Worm (Caenorhabditis elegans) whole organism, L1 larva: ENCODE results near the gene F25B5.5.

Experiments
- C04F5.9 ChIP-seq: sonication (generic microtip); optimal IDR thresholded peaks from 2 replicates; lab custom pipeline; 2016; ENCODE audit warnings: missing genetic modification characterization, missing compliant biosample characterization
- C16A3.4 ChIP-seq: fragments of 150-350 bp; optimal IDR thresholded peaks from 2 replicates; lab custom pipeline; 2014; ENCODE audit warnings: missing biosample characterization, missing genetic modification characterization
- F16B12.6 ChIP-seq: fragments of 150-350 bp; optimal IDR thresholded peaks from 2 replicates; lab custom pipeline; 2014; ENCODE audit warnings: missing biosample characterization, missing genetic modification characterization
- aha-1 ChIP-seq: fragments of 150-350 bp; optimal IDR thresholded peaks from 2 replicates; lab custom pipeline; 2014; ENCODE audit warnings: missing biosample characterization, missing genetic modification characterization
- alr-1 ChIP-seq: fragments of 200-800 bp; sonication (Bioruptor generic); optimal IDR thresholded peaks from 2 replicates; lab custom pipeline; 2018; ENCODE audit warnings: borderline replicate concordance, mild to moderate bottlenecking, missing genetic modification characterization, missing compliant biosample characterization
- ceh-8 ChIP-seq: fragments of 200-800 bp; sonication (Bioruptor generic); optimal IDR thresholded peaks from 2 replicates; lab custom pipeline; 2018; ENCODE audit warnings: mild to moderate bottlenecking, missing genetic modification characterization, moderate library complexity, missing compliant biosample characterization
- ceh-82 ChIP-seq, 3 experiments: fragments of 150-350 bp in 1 of 3; sonication (generic microtip) in 2 of 3; optimal IDR thresholded peaks; 2 replicates each; lab custom pipeline; 2014 to 2017; ENCODE audit warnings: missing biosample characterization in 3 of 3, missing genetic modification characterization in 3 of 3
- ceh-88 ChIP-seq: fragments of 200-800 bp; sonication (Bioruptor generic); IDR thresholded peaks from 2 replicates; pipeline ENCODE4 v1.3.6; 2022; ENCODE audit warnings: missing genetic modification characterization, missing compliant biosample characterization
- ces-1 ChIP-seq: fragments of 150-350 bp; optimal IDR thresholded peaks from 2 replicates; lab custom pipeline; 2014; ENCODE audit warnings: missing biosample characterization, missing genetic modification reagents, missing genetic modification characterization
- dpl-1 ChIP-seq, 3 experiments: fragments of 150-350 bp in 2 of 3; sonication (generic microtip) in 1 of 3; optimal IDR thresholded peaks; 2 replicates each; lab custom pipeline; 2014 to 2017; ENCODE audit warnings: missing biosample characterization in 3 of 3, missing genetic modification characterization in 3 of 3, missing genetic modification reagents in 3 of 3
- efl-3 ChIP-seq: fragments of 200-800 bp; sonication (Bioruptor generic); optimal IDR thresholded peaks from 2 replicates; lab custom pipeline; 2018; ENCODE audit warnings: mild to moderate bottlenecking, missing genetic modification characterization, missing compliant biosample characterization
- egl-13 ChIP-seq: sonication (generic microtip); optimal IDR thresholded peaks from 2 replicates; lab custom pipeline; 2016; ENCODE audit warnings: missing genotype, missing genetic modification reagents, missing genetic modification characterization, missing compliant biosample characterization
- elt-3 ChIP-seq, 6 experiments: fragments of 150-350 bp in 1 of 6; sonication (generic microtip); optimal IDR thresholded peaks; 2 replicates each; lab custom pipeline; 2017 to 2018; ENCODE audit warnings: missing biosample characterization in 6 of 6, missing genetic modification characterization in 6 of 6, inconsistent platforms in 1 of 6
- ets-5 ChIP-seq: fragments of 200-800 bp; sonication (Bioruptor generic); IDR thresholded peaks from 2 replicates; pipeline ENCODE4 v1.3.6; 2022; ENCODE audit warnings: missing genetic modification characterization, missing compliant biosample characterization
- fkh-10 ChIP-seq: sonication (generic microtip); optimal IDR thresholded peaks from 2 replicates; lab custom pipeline; 2017; ENCODE audit warnings: missing biosample characterization, missing genetic modification reagents, missing genetic modification characterization
- fkh-4 ChIP-seq: sonication (generic microtip); optimal IDR thresholded peaks from 2 replicates; lab custom pipeline; 2016; ENCODE audit warnings: missing compliant biosample characterization, missing genetic modification characterization, borderline replicate concordance
- hlh-17 ChIP-seq: fragments of 200-800 bp; sonication (Bioruptor generic); optimal IDR thresholded peaks from 2 replicates; lab custom pipeline; 2018; ENCODE audit warnings: missing genetic modification characterization, mild to moderate bottlenecking, missing compliant biosample characterization, moderate library complexity, borderline replicate concordance
- lin-14 ChIP-seq: fragments of 200-800 bp; sonication (Bioruptor generic); optimal IDR thresholded peaks from 2 replicates; lab custom pipeline; 2018; ENCODE audit warnings: mild to moderate bottlenecking, missing genetic modification characterization, moderate library complexity, missing compliant biosample characterization
- lin-15B ChIP-seq: fragments of 150-350 bp; sonication (generic microtip); optimal IDR thresholded peaks from 3 replicates; lab custom pipeline; 2014; ENCODE audit warnings: missing biosample characterization, missing genetic modification characterization
- lin-35 ChIP-seq, 2 experiments: fragments of 150-350 bp; optimal IDR thresholded peaks; 2 replicates each; lab custom pipeline; 2014; ENCODE audit warnings: missing biosample characterization in 2 of 2, missing genetic modification characterization in 2 of 2, missing genetic modification reagents in 2 of 2
- lin-39 ChIP-seq: fragments of 150-350 bp; optimal IDR thresholded peaks from 2 replicates; lab custom pipeline; 2014; ENCODE audit warnings: missing biosample characterization, missing genetic modification reagents, missing genetic modification characterization
- mef-2 ChIP-seq: fragments of 150-350 bp; optimal IDR thresholded peaks from 2 replicates; lab custom pipeline; 2014; ENCODE audit warnings: missing biosample characterization, missing genetic modification characterization
- nhr-12 ChIP-seq: sonication (generic microtip); optimal IDR thresholded peaks from 2 replicates; lab custom pipeline; 2017; ENCODE audit warnings: missing biosample characterization, missing genetic modification characterization
- nhr-19 ChIP-seq: fragments of 200-800 bp; sonication (Bioruptor generic); conservative IDR thresholded peaks from 2 replicates; pipeline ENCODE4 v1.3.6; 2022; ENCODE audit warnings: missing genetic modification characterization, missing compliant biosample characterization
- nhr-28 ChIP-seq: fragments of 150-350 bp; optimal IDR thresholded peaks from 2 replicates; lab custom pipeline; 2014; ENCODE audit warnings: missing biosample characterization, missing genetic modification characterization
- nhr-71 ChIP-seq: sonication (generic microtip); optimal IDR thresholded peaks from 2 replicates; lab custom pipeline; 2016; ENCODE audit warnings: mild to moderate bottlenecking, missing genetic modification characterization, moderate library complexity, missing compliant biosample characterization
- nhr-76 ChIP-seq: sonication (generic microtip); optimal IDR thresholded peaks from 2 replicates; lab custom pipeline; 2017; ENCODE audit warnings: missing biosample characterization, missing genetic modification characterization
- nhr-77 ChIP-seq: fragments of 150-350 bp; optimal IDR thresholded peaks from 2 replicates; lab custom pipeline; 2014; ENCODE audit warnings: missing biosample characterization, missing genetic modification characterization
- nhr-84 ChIP-seq: sonication (generic microtip); optimal IDR thresholded peaks from 2 replicates; lab custom pipeline; 2017; ENCODE audit warnings: missing biosample characterization, missing genetic modification characterization
- nhr-85 ChIP-seq: sonication (generic microtip); peaks from one replicate; lab custom pipeline; 2016; ENCODE audit warnings: missing genetic modification characterization, inconsistent platforms, missing compliant biosample characterization
- skn-1 ChIP-seq: fragments of 150-350 bp; optimal IDR thresholded peaks from 2 replicates; lab custom pipeline; 2014; ENCODE audit warnings: missing biosample characterization, missing genetic modification characterization
- snpc-4 ChIP-seq: fragments of 150-350 bp; optimal IDR thresholded peaks from 2 replicates; lab custom pipeline; 2014; ENCODE audit warnings: missing biosample characterization, missing genetic modification characterization
- snu-23 ChIP-seq: sonication (generic microtip); optimal IDR thresholded peaks from 2 replicates; lab custom pipeline; 2016; ENCODE audit warnings: missing genetic modification characterization, missing compliant biosample characterization
- sptf-1 ChIP-seq: fragments of 150-350 bp; optimal IDR thresholded peaks from 2 replicates; lab custom pipeline; 2014; ENCODE audit warnings: missing biosample characterization, missing genetic modification characterization
- sup-37 ChIP-seq: fragments of 200-800 bp; sonication (Bioruptor generic); optimal IDR thresholded peaks from 2 replicates; lab custom pipeline; 2018; ENCODE audit warnings: mild to moderate bottlenecking, missing genetic modification characterization, missing compliant biosample characterization
- swsn-7 ChIP-seq: sonication (generic microtip); optimal IDR thresholded peaks from 2 replicates; lab custom pipeline; 2016; ENCODE audit warnings: missing genetic modification characterization, missing compliant biosample characterization
- tbx-2 ChIP-seq: sonication (generic microtip); optimal IDR thresholded peaks from 2 replicates; lab custom pipeline; 2016; ENCODE audit warnings: missing genetic modification characterization, missing compliant biosample characterization
- tlp-1 ChIP-seq: fragments of 150-350 bp; optimal IDR thresholded peaks from 2 replicates; lab custom pipeline; 2014; ENCODE audit warnings: missing biosample characterization, missing genetic modification characterization
- unc-30 ChIP-seq: sonication (generic microtip); optimal IDR thresholded peaks from 2 replicates; lab custom pipeline; 2017; ENCODE audit warnings: missing biosample characterization, missing genetic modification characterization
- unc-62 ChIP-seq: fragments of 150-350 bp; optimal IDR thresholded peaks from 2 replicates; lab custom pipeline; 2014; ENCODE audit warnings: missing biosample characterization, missing genetic modification reagents, missing genetic modification characterization
- unc-98 ChIP-seq: fragments of 200-800 bp; sonication (Bioruptor generic); IDR thresholded peaks from 2 replicates; pipeline ENCODE4 v1.3.6; 2022; ENCODE audit warnings: missing genetic modification characterization, missing compliant biosample characterization
- vab-15 ChIP-seq: sonication (generic microtip); optimal IDR thresholded peaks from 2 replicates; lab custom pipeline; 2017; ENCODE audit warnings: missing genotype, mild to moderate bottlenecking, missing genetic modification characterization, missing compliant biosample characterization
- zag-1 ChIP-seq: fragments of 150-350 bp; optimal IDR thresholded peaks from 2 replicates; lab custom pipeline; 2014; ENCODE audit warnings: missing biosample characterization, missing genetic modification characterization
- ztf-11 ChIP-seq, 2 experiments: sonication (generic microtip); optimal IDR thresholded peaks; 2 replicates each; lab custom pipeline; 2016 to 2017; ENCODE audit warnings: missing genetic modification characterization in 2 of 2, missing biosample characterization in 1 of 2, missing compliant biosample characterization in 1 of 2

F25B5.5 gene

ce11 chrIII:5919799-5920387, 26.0 kb downstream of the F25B5.5 start, which contains the start of the genes tdo-2 and C28H8.2 (continued):
- peak; percentile 8 to 42 (median 27) for TF ChIP-seq dpl-1 (GFP tag; optimal IDR thresholded peaks at IDR 0.05; lab: Kevin White, UChicago)
- TF ChIP-seq ceh-82 (tag; optimal IDR thresholded peaks at IDR 0.05; lab: Kevin White, UChicago): no peak
- TF ChIP-seq ceh-88: no peak
- no peak for TF ChIP-seq nhr-77 (tag; lab: Kevin White, UChicago)
- TF ChIP-seq elt-3 (tag; optimal IDR thresholded peaks at IDR 0.05; lab: Kevin White, UChicago): peak in 5 of 6 experiments; percentile 83 to 96 (median 93)
- no peak for TF ChIP-seq unc-30 (tag; lab: Kevin White, UChicago)
- TF ChIP-seq lin-14 (GFP tag; lab: Kevin White, UChicago): peak; percentile 86
- TF ChIP-seq fkh-10 (GFP tag; lab: Kevin White, UChicago): no peak
- peak; percentile 89 for TF ChIP-seq nhr-71 (tag; lab: Kevin White, UChicago)
- no peak for TF ChIP-seq aha-1 (tag; lab: Kevin White, UChicago)
- TF ChIP-seq F16B12.6 (tag; lab: Kevin White, UChicago): no peak
- no peak for TF ChIP-seq nhr-76 (tag; lab: Kevin White, UChicago)
- no peak for TF ChIP-seq fkh-4 (tag; lab: Kevin White, UChicago)
- no peak for TF ChIP-seq nhr-28 (tag; lab: Kevin White, UChicago)
- TF ChIP-seq C04F5.9 (tag; lab: Kevin White, UChicago): no peak
- no peak for TF ChIP-seq unc-98 (GFP tag; lab: Robert Waterston, UW)
- TF ChIP-seq nhr-85 (tag; lab: Kevin White, UChicago): peak; percentile 96
- TF ChIP-seq lin-15B (tag; lab: Kevin White, UChicago): no peak
- TF ChIP-seq ceh-8: no peak
- TF ChIP-seq snu-23: peak; percentile 75
- no peak for TF ChIP-seq unc-62 (GFP tag; lab: Kevin White, UChicago)
- TF ChIP-seq ces-1 (GFP tag; lab: Kevin White, UChicago): no peak
- TF ChIP-seq skn-1 (tag; lab: Kevin White, UChicago): peak; percentile 4
- no peak for TF ChIP-seq ets-5
- TF ChIP-seq sup-37 (GFP tag; lab: Kevin White, UChicago): no peak
- TF ChIP-seq snpc-4 (tag; lab: Kevin White, UChicago): no peak
- TF ChIP-seq alr-1 (tag; lab: Kevin White, UChicago): no peak
- no peak for TF ChIP-seq nhr-12 (tag; lab: Kevin White, UChicago)
- no peak for TF ChIP-seq lin-39
- TF ChIP-seq vab-15 (tag; lab: Kevin White, UChicago): peak; percentile 76
- no peak for TF ChIP-seq mef-2
- TF ChIP-seq lin-35 (GFP tag; optimal IDR thresholded peaks at IDR 0.05; lab: Kevin White, UChicago): peak in 1 of 2 experiments; percentile 77
- no peak for TF ChIP-seq ztf-11 (tag; optimal IDR thresholded peaks at IDR 0.05; lab: Kevin White, UChicago)
- TF ChIP-seq C16A3.4: peak; percentile 4
- TF ChIP-seq nhr-19 (GFP tag; lab: Robert Waterston, UW): peak; percentile 78
- TF ChIP-seq nhr-84 (tag; lab: Kevin White, UChicago): no peak
- TF ChIP-seq swsn-7 (tag; lab: Kevin White, UChicago): peak; percentile 17
- TF ChIP-seq egl-13 (tag; lab: Kevin White, UChicago): no peak
- no peak for TF ChIP-seq efl-3 (GFP tag; lab: Kevin White, UChicago)
- TF ChIP-seq tlp-1 (tag; lab: Kevin White, UChicago): no peak
- TF ChIP-seq hlh-17: no peak
- TF ChIP-seq zag-1 (tag; lab: Kevin White, UChicago): no peak
- TF ChIP-seq sptf-1 (tag; lab: Kevin White, UChicago): no peak
- peak; percentile 74 for TF ChIP-seq tbx-2 (tag; lab: Kevin White, UChicago)
